Worm (Caenorhabditis elegans) whole organism, mixed stage, embryonic: ENCODE measurements around the gene pfd-4.

Source experiments
- blmp-1 ChIP-seq: fragments of 150-350 bp; optimal IDR thresholded peaks from 2 replicates; lab custom pipeline; 2014; ENCODE audit warnings: missing biosample characterization, missing genetic modification characterization
- ces-1 ChIP-seq: fragments of 150-350 bp; optimal IDR thresholded peaks from 2 replicates; lab custom pipeline; 2014; ENCODE audit warnings: missing biosample characterization, missing genetic modification reagents, missing genetic modification characterization
- elt-1 ChIP-seq: sonication (generic microtip); optimal IDR thresholded peaks from 2 replicates; lab custom pipeline; 2017; ENCODE audit warnings: missing genetic modification characterization, mild to moderate bottlenecking, missing compliant biosample characterization, antibody characterized with exemption, moderate library complexity, borderline replicate concordance; ENCODE audit not compliant: insufficient read depth
- ham-2 ChIP-seq: fragments of 200-800 bp; sonication (Bioruptor generic); optimal IDR thresholded peaks from 2 replicates; lab custom pipeline; 2018; ENCODE audit warnings: mild to moderate bottlenecking, missing genetic modification characterization, missing compliant biosample characterization
- lin-13 ChIP-seq: fragments of 150-350 bp; optimal IDR thresholded peaks from 2 replicates; lab custom pipeline; 2014; ENCODE audit warnings: missing biosample characterization, missing genetic modification characterization
- lin-32 ChIP-seq: fragments of 200-800 bp; sonication (Bioruptor generic); optimal IDR thresholded peaks from 2 replicates; lab custom pipeline; 2018; ENCODE audit warnings: mild to moderate bottlenecking, missing genetic modification characterization, missing compliant biosample characterization
- mab-5 ChIP-seq: fragments of 150-350 bp; optimal IDR thresholded peaks from 2 replicates; lab custom pipeline; 2014; ENCODE audit warnings: missing biosample characterization, missing genetic modification characterization
- nhr-237 ChIP-seq: fragments of 150-350 bp; optimal IDR thresholded peaks from 2 replicates; lab custom pipeline; 2014; ENCODE audit warnings: missing biosample characterization, missing genetic modification characterization
- pha-4 ChIP-seq: fragments of 150-350 bp; optimal IDR thresholded peaks from 2 replicates; lab custom pipeline; 2018; ENCODE audit warnings: missing biosample characterization, missing genetic modification reagents, missing genetic modification characterization
- sem-2 ChIP-seq: fragments of 200-800 bp; sonication (Bioruptor generic); optimal IDR thresholded peaks from 2 replicates; lab custom pipeline; 2018; ENCODE audit warnings: mild to moderate bottlenecking, missing genetic modification characterization, missing compliant biosample characterization
- snpc-4 ChIP-seq: fragments of 150-350 bp; optimal IDR thresholded peaks from 2 replicates; lab custom pipeline; 2014; ENCODE audit warnings: missing biosample characterization, missing genetic modification characterization
- unc-39 ChIP-seq: fragments of 150-350 bp; optimal IDR thresholded peaks from 2 replicates; lab custom pipeline; 2014; ENCODE audit warnings: missing biosample characterization, missing genetic modification characterization
- unc-62 ChIP-seq: fragments of 150-350 bp; optimal IDR thresholded peaks from 2 replicates; lab custom pipeline; 2014; ENCODE audit warnings: missing biosample characterization, missing genetic modification reagents, missing genetic modification characterization
- ztf-11 ChIP-seq: fragments of 150-350 bp; optimal IDR thresholded peaks from 2 replicates; lab custom pipeline; 2014; ENCODE audit warnings: missing biosample characterization, missing genetic modification characterization

ce11 chrIV:11332751-11333150 is 17.7 kb downstream of the pfd-4 start, which contains the start of gene sart-3:
- TF ChIP-seq pha-4 (tag; lab: Kevin White, UChicago) (no peak), snpc-4 (tag; lab: Kevin White, UChicago) (no peak), sem-2 (GFP tag; lab: Kevin White, UChicago) (no peak), mab-5 (tag; lab: Kevin White, UChicago) (no peak), nhr-237 (no peak), ham-2 (GFP tag; lab: Kevin White, UChicago) (no peak), ces-1 (GFP tag; lab: Kevin White, UChicago) (no peak), lin-32 (GFP tag; lab: Kevin White, UChicago) (no peak), blmp-1 (no peak), ztf-11 (tag; lab: Kevin White, UChicago) (no peak), unc-39 (tag; lab: Kevin White, UChicago) (no peak), lin-13 (tag; lab: Kevin White, UChicago) (no peak), elt-1 (tag; lab: Kevin White, UChicago) (no peak), unc-62 (GFP tag; lab: Kevin White, UChicago) (no peak)
